Worm (Caenorhabditis elegans): ENCODE measurements around the gene arrd-4.

The arrd-4 gene

ce11 chrII:9787395-9788152 is 50.5 kb downstream of the arrd-4 start, which contains the start of gene cyp-13A2 (continued):
- no peak for TF ChIP-seq nhr-11 (tag; optimal IDR thresholded peaks at IDR 0.05)
- TF ChIP-seq nhr-23 (tag; optimal IDR thresholded peaks at IDR 0.05): no peak
- no peak for TF ChIP-seq ceh-82 (tag; optimal IDR thresholded peaks at IDR 0.05)
- TF ChIP-seq ztf-1 (GFP tag; conservative IDR thresholded peaks at IDR 0.05): no peak
- TF ChIP-seq elt-3 (tag; optimal IDR thresholded peaks at IDR 0.05): no peak
- TF ChIP-seq nhr-237 (tag; optimal IDR thresholded peaks at IDR 0.05): no peak
- peak in 1 of 2 experiments; percentile 52 for TF ChIP-seq lsy-2 (tag; optimal IDR thresholded peaks at IDR 0.05)
- peak; percentile 92 for TF ChIP-seq sma-9 (GFP tag; optimal IDR thresholded peaks at IDR 0.05)
- no peak for TF ChIP-seq sma-9 (tag; optimal IDR thresholded peaks at IDR 0.05)
- TF ChIP-seq nhr-12 (tag; optimal IDR thresholded peaks at IDR 0.05): no peak
